Worm (Caenorhabditis elegans) whole organism, midembryonic: ENCODE results near the gene sta-1.
"Not testable (repeated sequence)": the region's sequence is repeated elsewhere in the genome, so short reads cannot be mapped to it uniquely, and the experiment has no call there.

Source experiments
- flt-1 ChIP-seq: fragments of 200-800 bp; sonication (Bioruptor generic); IDR thresholded peaks from 2 replicates; pipeline ENCODE4 v1.3.6; 2022; ENCODE audit warnings: missing genetic modification characterization, missing compliant biosample characterization
- klf-2 ChIP-seq: fragments of 200-800 bp; sonication (Bioruptor generic); conservative IDR thresholded peaks from 2 replicates; pipeline ENCODE4 v1.3.6; 2022; ENCODE audit warnings: missing genetic modification reagents, missing genetic modification characterization, missing compliant biosample characterization
- ref-1 ChIP-seq: fragments of 200-800 bp; sonication (Bioruptor generic); conservative IDR thresholded peaks from 2 replicates; pipeline ENCODE4 v1.3.6; 2022; ENCODE audit warnings: missing genetic modification reagents, missing genetic modification characterization, missing compliant biosample characterization
- tab-1 ChIP-seq: fragments of 200-800 bp; sonication (Bioruptor generic); IDR thresholded peaks from 2 replicates; pipeline ENCODE4 v1.3.6; 2022; ENCODE audit warnings: missing genetic modification characterization, missing compliant biosample characterization
- ztf-23 ChIP-seq: fragments of 200-800 bp; sonication (Bioruptor generic); IDR thresholded peaks from 2 replicates; pipeline ENCODE4 v1.3.6; 2022; ENCODE audit warnings: missing genetic modification reagents, missing genetic modification characterization, missing compliant biosample characterization

ce11 chrIV:16664020-16664419, at the start of gene sta-1:
- TF ChIP-seq klf-2 (GFP tag; lab: Robert Waterston, UW); tab-1; ref-1 (GFP tag; lab: Robert Waterston, UW); flt-1; ztf-23 (GFP tag; lab: Robert Waterston, UW): not testable (repeated sequence)
